Worm (Caenorhabditis elegans): ENCODE results near the gene Y97E10B.1.

Y97E10B.1 gene

DNA sequence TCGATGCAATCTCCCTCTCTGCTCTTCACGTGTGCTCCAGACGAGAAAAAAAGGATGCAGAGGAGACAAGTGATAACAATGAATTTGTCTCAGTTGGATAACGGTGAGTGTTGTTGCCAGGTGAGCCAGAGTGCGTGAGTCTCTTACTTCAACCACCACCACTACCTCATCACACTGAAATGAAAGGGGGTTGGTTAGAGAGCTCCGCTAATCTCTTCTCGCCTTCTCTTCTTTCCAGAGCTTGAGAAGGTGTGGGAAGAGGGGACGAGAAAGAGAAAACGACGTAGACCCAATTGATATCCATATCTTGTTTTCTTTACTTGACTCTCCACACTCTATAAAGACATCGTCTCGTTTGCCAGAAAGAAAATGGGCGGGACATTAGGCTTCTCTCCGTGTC is 27.7 kb downstream of the Y97E10B.1 start:
- TF ChIP-seq dsc-1 (tag; optimal IDR thresholded peaks at IDR 0.05) = peak; percentile 8
- peak; percentile 8 for TF ChIP-seq nhr-71 (tag; optimal IDR thresholded peaks at IDR 0.05)
- TF ChIP-seq ztf-11 (tag; optimal IDR thresholded peaks at IDR 0.05) = no peak
- peak; percentile 12 for TF ChIP-seq sox-4 (tag; optimal IDR thresholded peaks at IDR 0.05)
- no peak for TF ChIP-seq aly-2 (tag; optimal IDR thresholded peaks at IDR 0.05)
- TF ChIP-seq mab-9 (GFP tag; IDR thresholded peaks at IDR 0.05) = no peak
- TF ChIP-seq fkh-8 (tag; optimal IDR thresholded peaks at IDR 0.05) = peak; percentile 69

DNA sequence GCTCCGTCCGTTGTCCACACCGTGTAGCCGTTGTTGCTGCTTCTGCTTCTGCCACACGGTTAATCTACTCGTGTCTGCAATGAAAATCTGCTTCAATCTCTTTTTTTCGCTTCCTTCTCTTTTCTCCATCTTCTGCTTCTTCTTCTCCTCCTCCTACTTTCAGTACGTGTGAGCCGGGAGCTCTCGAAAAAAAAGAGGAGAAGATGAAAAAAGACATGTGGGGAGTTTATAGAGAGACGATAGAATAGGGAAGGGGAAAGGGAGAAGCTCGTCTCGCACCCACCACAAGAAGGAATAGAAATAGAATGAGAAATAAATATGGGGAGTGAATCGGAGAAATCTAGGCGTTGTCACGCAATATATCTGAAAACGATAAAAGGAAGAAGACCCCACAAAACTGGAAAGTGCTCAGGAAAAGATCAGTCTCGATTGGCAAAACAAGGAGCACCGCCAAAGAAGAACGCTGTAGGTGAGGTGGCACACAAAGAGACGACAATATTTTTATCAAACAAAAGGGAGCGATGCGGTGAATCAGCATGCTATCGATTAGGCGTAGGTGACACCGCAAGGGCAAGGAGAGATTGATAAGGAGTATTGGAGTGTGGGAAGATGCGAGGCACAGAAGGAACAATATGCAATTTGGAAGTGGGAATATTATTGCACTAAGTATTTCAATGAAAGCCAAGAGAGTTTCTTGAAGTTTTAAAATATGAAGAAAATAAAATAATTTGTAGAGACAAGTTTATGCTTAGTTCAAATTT is 34.2 kb downstream of the Y97E10B.1 start, which contains the start of gene let-413:
Gene let-413, minus strand, starts transcription at position 76 of the 761 bp plus-strand sequence.
- peak; percentile 33 for TF ChIP-seq elt-2 (tag; optimal IDR thresholded peaks at IDR 0.05)
- TF ChIP-seq lin-13 (GFP tag; optimal IDR thresholded peaks at IDR 0.05) = no peak
- TF ChIP-seq nhr-77 (tag; optimal IDR thresholded peaks at IDR 0.05) = no peak
- no peak for TF ChIP-seq efl-3 (GFP tag; optimal IDR thresholded peaks at IDR 0.05)
- no peak for TF ChIP-seq ama-1 (optimal IDR thresholded peaks at IDR 0.05)
- TF ChIP-seq sup-37 (GFP tag; optimal IDR thresholded peaks at IDR 0.05) = no peak
- TF ChIP-seq irx-1 (tag; optimal IDR thresholded peaks at IDR 0.05) = no peak
- peak; percentile 9 for TF ChIP-seq mep-1 (tag; optimal IDR thresholded peaks at IDR 0.05)
- TF ChIP-seq sox-4 (tag; optimal IDR thresholded peaks at IDR 0.05) = no peak
- TF ChIP-seq C34B4.2 (tag; optimal IDR thresholded peaks at IDR 0.05) = no peak
- no peak for TF ChIP-seq egl-27 (tag; optimal IDR thresholded peaks at IDR 0.05)
- no peak for TF ChIP-seq pax-3 (tag; optimal IDR thresholded peaks at IDR 0.05)
- TF ChIP-seq lin-14 (GFP tag; optimal IDR thresholded peaks at IDR 0.05) = peak; percentile 72
- no peak for TF ChIP-seq nhr-76 (tag; optimal IDR thresholded peaks at IDR 0.05)
- no peak for TF ChIP-seq grh-1 (GFP tag; IDR thresholded peaks at IDR 0.05)
- TF ChIP-seq elt-3 (tag; optimal IDR thresholded peaks at IDR 0.05) = peak in 1 of 6 experiments; percentile 6
- TF ChIP-seq nhr-237 (tag; optimal IDR thresholded peaks at IDR 0.05) = no peak
- no peak for TF ChIP-seq mdl-1 (tag; optimal IDR thresholded peaks at IDR 0.05)
- no peak for TF ChIP-seq snpc-4 (tag; optimal IDR thresholded peaks at IDR 0.05)
- no peak for TF ChIP-seq sptf-1 (tag; optimal IDR thresholded peaks at IDR 0.05)
- peak in 1 of 2 experiments; percentile 7 for TF ChIP-seq lsy-2 (tag; optimal IDR thresholded peaks at IDR 0.05)
- no peak for TF ChIP-seq ztf-11 (tag; optimal IDR thresholded peaks at IDR 0.05)
- no peak for TF ChIP-seq aha-1 (tag; optimal IDR thresholded peaks at IDR 0.05)
- TF ChIP-seq nhr-85 (tag) = no peak
- no peak for TF ChIP-seq zip-4 (GFP tag; optimal IDR thresholded peaks at IDR 0.05)
- TF ChIP-seq nhr-12 (tag; optimal IDR thresholded peaks at IDR 0.05) = no peak
- no peak for TF ChIP-seq ztf-4 (tag; optimal IDR thresholded peaks at IDR 0.05)
- no peak for TF ChIP-seq unc-130 (tag; optimal IDR thresholded peaks at IDR 0.05)
- TF ChIP-seq ceh-82 (tag; optimal IDR thresholded peaks at IDR 0.05) = peak in 1 of 3 experiments; percentile 35
- TF ChIP-seq fkh-10 (GFP tag; optimal IDR thresholded peaks at IDR 0.05) = no peak
- no peak for TF ChIP-seq hlh-4 (tag; optimal IDR thresholded peaks at IDR 0.05)
- TF ChIP-seq lin-35 (GFP tag; optimal IDR thresholded peaks at IDR 0.05) = peak in 1 of 2 experiments; percentile 15
- no peak for TF ChIP-seq rnt-1 (tag; optimal IDR thresholded peaks at IDR 0.05)
- no peak for TF ChIP-seq efl-1 (optimal IDR thresholded peaks at IDR 0.05)
- peak in 1 of 2 experiments; percentile 31 for TF ChIP-seq efl-1 (GFP tag; optimal IDR thresholded peaks at IDR 0.05 in 1 of 2)
- no peak for TF ChIP-seq nhr-47 (tag; optimal IDR thresholded peaks at IDR 0.05)
- no peak for TF ChIP-seq ceh-90 (tag; optimal IDR thresholded peaks at IDR 0.05)
- TF ChIP-seq mef-2 (tag; optimal IDR thresholded peaks at IDR 0.05) = no peak
- TF ChIP-seq nhr-90 (tag; optimal IDR thresholded peaks at IDR 0.05; ENCODE audit: poor library complexity) = peak; percentile 17
- TF ChIP-seq blmp-1 (tag; optimal IDR thresholded peaks at IDR 0.05) = no peak
- no peak for TF ChIP-seq isw-1 (GFP tag; IDR thresholded peaks at IDR 0.05)
- no peak for TF ChIP-seq mab-9 (GFP tag; IDR thresholded peaks at IDR 0.05)
- no peak for TF ChIP-seq aly-2 (tag; optimal IDR thresholded peaks at IDR 0.05)
- no peak for TF ChIP-seq jun-1 (tag; optimal IDR thresholded peaks at IDR 0.05)
- TF ChIP-seq lir-3 (tag; optimal IDR thresholded peaks at IDR 0.05; ENCODE audit: poor library complexity) = no peak
- no peak for TF ChIP-seq dpl-1 (GFP tag; optimal IDR thresholded peaks at IDR 0.05)
- TF ChIP-seq skn-1 (tag; optimal IDR thresholded peaks at IDR 0.05) = no peak
- TF ChIP-seq fkh-8 (tag; optimal IDR thresholded peaks at IDR 0.05) = peak; percentile 12
